Fruit fly (Drosophila melanogaster) whole organism, embryonic: Measurements from ENCODE around the gene L2HGDH.

Experiments used
- ATbp ChIP-seq: fragments of 200-800 bp; sonication (Bioruptor generic); optimal IDR thresholded peaks from 2 replicates; lab custom pipeline; 2017; ENCODE audit warnings: missing biosample characterization, mild to moderate bottlenecking, missing genetic modification characterization, missing genetic modification reagents
- Asciz ChIP-seq: fragments of 200-800 bp; sonication (Bioruptor generic); optimal IDR thresholded peaks from 2 replicates; lab custom pipeline; 2017; ENCODE audit warnings: missing biosample characterization, mild to moderate bottlenecking, missing genetic modification characterization, missing genetic modification reagents
- CG10431 ChIP-seq: fragments of 200-800 bp; sonication (Bioruptor generic); optimal IDR thresholded peaks from 3 replicates; lab custom pipeline; 2018; ENCODE audit warnings: missing biosample characterization, mild to moderate bottlenecking, missing genetic modification characterization
- CG11560 ChIP-seq: fragments of 200-800 bp; sonication (Bioruptor generic); IDR thresholded peaks from 3 replicates; pipeline ENCODE4 v1.3.6; 2022; ENCODE audit warnings: missing biosample characterization, missing genetic modification characterization
- CG12104 ChIP-seq: fragments of 200-800 bp; sonication (Bioruptor generic); optimal IDR thresholded peaks from 3 replicates; lab custom pipeline; 2016; ENCODE audit warnings: missing biosample characterization, missing genetic modification characterization
- CG12391 ChIP-seq: fragments of 200-800 bp; sonication (Bioruptor generic); optimal IDR thresholded peaks from 3 replicates; lab custom pipeline; 2018; ENCODE audit warnings: missing biosample characterization, mild to moderate bottlenecking, missing genetic modification characterization, moderate library complexity
- CG12659 ChIP-seq: fragments of 200-800 bp; sonication (Bioruptor generic); optimal IDR thresholded peaks from 3 replicates; lab custom pipeline; 2017; ENCODE audit warnings: mild to moderate bottlenecking, missing biosample characterization, missing genetic modification reagents, missing genetic modification characterization
- CG12942 ChIP-seq: fragments of 200-800 bp; sonication (Bioruptor generic); optimal IDR thresholded peaks from 3 replicates; lab custom pipeline; 2016; ENCODE audit warnings: missing biosample characterization, missing genetic modification characterization
- CG15696 ChIP-seq: fragments of 200-800 bp; sonication (Bioruptor generic); optimal IDR thresholded peaks from 2 replicates; lab custom pipeline; 2019; ENCODE audit warnings: missing biosample characterization, mild to moderate bottlenecking, missing genetic modification characterization, moderate library complexity
- CG1602 ChIP-seq: fragments of 200-800 bp; sonication (Bioruptor generic); optimal IDR thresholded peaks from 3 replicates; lab custom pipeline; 2016; ENCODE audit warnings: missing biosample characterization, missing genetic modification characterization
- CG17385 ChIP-seq: fragments of 200-800 bp; sonication (Bioruptor generic); optimal IDR thresholded peaks from 3 replicates; lab custom pipeline; 2018; ENCODE audit warnings: missing biosample characterization, mild to moderate bottlenecking, missing genetic modification characterization
- CG17802 ChIP-seq: fragments of 200-800 bp; sonication (Bioruptor generic); optimal IDR thresholded peaks from 2 replicates; lab custom pipeline; 2018; ENCODE audit warnings: missing biosample characterization, mild to moderate bottlenecking, missing genetic modification characterization, moderate library complexity
- CG17829 ChIP-seq: fragments of 200-800 bp; optimal IDR thresholded peaks from 2 replicates; lab custom pipeline; 2019; ENCODE audit warnings: missing biosample characterization, mild to moderate bottlenecking, missing genetic modification characterization, moderate library complexity
- CG18011 ChIP-seq: fragments of 200-800 bp; sonication (Bioruptor generic); optimal IDR thresholded peaks from 2 replicates; lab custom pipeline; 2017; ENCODE audit warnings: missing biosample characterization, missing genetic modification characterization, mild to moderate bottlenecking, moderate library complexity, missing genotype
- CG30431 ChIP-seq: fragments of 200-800 bp; sonication (Bioruptor generic); optimal IDR thresholded peaks from 2 replicates; lab custom pipeline; 2017; ENCODE audit warnings: missing biosample characterization, missing genetic modification characterization
- CG31388 ChIP-seq: fragments of 200-800 bp; sonication (Bioruptor generic); optimal IDR thresholded peaks from 2 replicates; lab custom pipeline; 2016; ENCODE audit warnings: missing biosample characterization, missing genetic modification characterization
- CG31441 ChIP-seq: fragments of 200-800 bp; sonication (Bioruptor generic); IDR thresholded peaks from 2 replicates; pipeline ENCODE4 v1.3.6; 2022; ENCODE audit warnings: missing biosample characterization, missing genetic modification characterization
- CG4820 ChIP-seq: fragments of 200-800 bp; sonication (Bioruptor generic); optimal IDR thresholded peaks from 3 replicates; lab custom pipeline; 2016; ENCODE audit warnings: missing biosample characterization, missing genetic modification characterization
- CG6254 ChIP-seq: fragments of 200-800 bp; sonication (Bioruptor generic); optimal IDR thresholded peaks from 3 replicates; lab custom pipeline; 2017; ENCODE audit warnings: mild to moderate bottlenecking, missing biosample characterization, missing genetic modification reagents, missing genetic modification characterization
- CG6689 ChIP-seq: fragments of 200-800 bp; sonication (Bioruptor generic); IDR thresholded peaks from 2 replicates; pipeline ENCODE4 v1.3.6; 2022; ENCODE audit warnings: missing biosample characterization, missing genetic modification characterization
- CG6791 ChIP-seq: fragments of 200-800 bp; sonication (Bioruptor generic); IDR thresholded peaks from 3 replicates; pipeline ENCODE4 v1.3.6; 2022; ENCODE audit warnings: missing biosample characterization, missing genetic modification characterization; ENCODE audit not compliant: partially characterized antibody
- CG8924 ChIP-seq: fragments of 200-800 bp; optimal IDR thresholded peaks from 3 replicates; lab custom pipeline; 2019; ENCODE audit warnings: missing biosample characterization, mild to moderate bottlenecking, missing genetic modification characterization, moderate library complexity
- CoRest ChIP-seq: fragments of 200-800 bp; sonication (Bioruptor generic); optimal IDR thresholded peaks from 3 replicates; lab custom pipeline; 2018; ENCODE audit warnings: missing biosample characterization, mild to moderate bottlenecking, missing genetic modification characterization, moderate library complexity
- D19A ChIP-seq: fragments of 200-800 bp; optimal IDR thresholded peaks from 3 replicates; lab custom pipeline; 2019; ENCODE audit warnings: missing biosample characterization, mild to moderate bottlenecking, missing genetic modification characterization, moderate library complexity
- Fer1 ChIP-seq: fragments of 200-800 bp; sonication (Bioruptor generic); optimal IDR thresholded peaks from 2 replicates; lab custom pipeline; 2017; ENCODE audit warnings: missing biosample characterization, mild to moderate bottlenecking, missing genetic modification characterization
- H2.0 ChIP-seq: fragments of 200-800 bp; sonication (Bioruptor generic); IDR thresholded peaks from 2 replicates; pipeline ENCODE4 v1.3.6; 2022; ENCODE audit warnings: missing biosample characterization, missing genetic modification characterization
- HLH4C ChIP-seq: fragments of 200-800 bp; sonication (Bioruptor generic); IDR thresholded peaks from 3 replicates; pipeline ENCODE4 v1.3.6; 2022; ENCODE audit warnings: missing biosample characterization, missing genetic modification characterization; ENCODE audit not compliant: partially characterized antibody
- Med ChIP-seq: fragments of 200-800 bp; sonication (Bioruptor generic); peaks from one replicate; lab custom pipeline; 2016; ENCODE audit warnings: missing biosample characterization, missing genetic modification characterization, mild to moderate bottlenecking, inconsistent platforms, moderate library complexity
- Ravus ChIP-seq: fragments of 200-800 bp; sonication (Bioruptor generic); IDR thresholded peaks from 2 replicates; pipeline ENCODE4 v1.3.6; 2022; ENCODE audit warnings: missing biosample characterization, missing genetic modification characterization
- Sox100B ChIP-seq: fragments of 200-800 bp; sonication (Bioruptor generic); optimal IDR thresholded peaks from 3 replicates; lab custom pipeline; 2018; ENCODE audit warnings: missing biosample characterization, mild to moderate bottlenecking, missing genetic modification characterization
- Sox102F ChIP-seq: fragments of 200-800 bp; sonication (Bioruptor generic); optimal IDR thresholded peaks from 2 replicates; lab custom pipeline; 2018; ENCODE audit warnings: missing biosample characterization, mild to moderate bottlenecking, missing genetic modification characterization, moderate library complexity
- Vsx1 ChIP-seq: fragments of 200-800 bp; sonication (Bioruptor generic); optimal IDR thresholded peaks from 2 replicates; lab custom pipeline; 2017; ENCODE audit warnings: missing biosample characterization, mild to moderate bottlenecking, missing genetic modification characterization, missing genetic modification reagents
- bcd ChIP-seq: fragments of 200-800 bp; sonication (Bioruptor generic); optimal IDR thresholded peaks from 2 replicates; lab custom pipeline; 2017; ENCODE audit warnings: missing biosample characterization, mild to moderate bottlenecking, missing genetic modification characterization
- br ChIP-seq: fragments of >200 bp; optimal IDR thresholded peaks from 2 replicates; lab custom pipeline; 2017
- fd102C ChIP-seq: fragments of 200-800 bp; sonication (Bioruptor generic); optimal IDR thresholded peaks from 2 replicates; lab custom pipeline; 2018; ENCODE audit warnings: missing biosample characterization, mild to moderate bottlenecking, missing genetic modification characterization, moderate library complexity
- gcm ChIP-seq: fragments of 200-800 bp; sonication (Bioruptor generic); optimal IDR thresholded peaks from 2 replicates; lab custom pipeline; 2019; ENCODE audit warnings: missing biosample characterization, mild to moderate bottlenecking, missing genetic modification characterization, moderate library complexity
- gem ChIP-seq: fragments of 200-800 bp; sonication (Bioruptor generic); optimal IDR thresholded peaks from 2 replicates; lab custom pipeline; 2019; ENCODE audit warnings: missing biosample characterization, mild to moderate bottlenecking, missing genetic modification characterization, moderate library complexity
- gsb-n ChIP-seq: fragments of 200-800 bp; sonication (Bioruptor generic); optimal IDR thresholded peaks from 3 replicates; lab custom pipeline; 2018; ENCODE audit warnings: missing biosample characterization, mild to moderate bottlenecking, missing genetic modification characterization
- nom ChIP-seq: fragments of 200-800 bp; sonication (Bioruptor generic); optimal IDR thresholded peaks from 2 replicates; lab custom pipeline; 2017; ENCODE audit warnings: missing biosample characterization, missing genetic modification characterization, mild to moderate bottlenecking, moderate library complexity, missing genetic modification reagents
- peb ChIP-seq: fragments of 200-800 bp; sonication (Bioruptor generic); IDR thresholded peaks from 2 replicates; pipeline ENCODE4 v1.3.6; 2022; ENCODE audit warnings: missing biosample characterization, missing genetic modification characterization
- phol ChIP-seq: fragments of 200-800 bp; sonication (Bioruptor generic); optimal IDR thresholded peaks from 3 replicates; lab custom pipeline; 2018; ENCODE audit warnings: missing biosample characterization, mild to moderate bottlenecking, missing genetic modification characterization, moderate library complexity
- pros ChIP-seq: fragments of 200-800 bp; sonication (Bioruptor generic); optimal IDR thresholded peaks from 3 replicates; lab custom pipeline; 2019; ENCODE audit warnings: missing biosample characterization, mild to moderate bottlenecking, missing genetic modification characterization, moderate library complexity
- row ChIP-seq: fragments of 200-800 bp; sonication (Bioruptor generic); IDR thresholded peaks from 3 replicates; pipeline ENCODE4 v1.3.6; 2022; ENCODE audit warnings: missing biosample characterization, missing genetic modification characterization
- sens ChIP-seq: fragments of 200-800 bp; sonication (Bioruptor generic); peaks from one replicate; lab custom pipeline; 2016; ENCODE audit warnings: missing biosample characterization, missing genetic modification characterization
- tll ChIP-seq, 2 experiments: fragments of 200-800 bp in 1 of 2; fragments of >200 bp in 1 of 2; sonication (Bioruptor generic) in 1 of 2; optimal IDR thresholded peaks; 2 replicates each; lab custom pipeline; 2017 to 2019; ENCODE audit warnings: missing biosample characterization in 2 of 2, missing genetic modification characterization in 2 of 2, mild to moderate bottlenecking in 1 of 2, moderate library complexity in 1 of 2

Gene L2HGDH

DNA sequence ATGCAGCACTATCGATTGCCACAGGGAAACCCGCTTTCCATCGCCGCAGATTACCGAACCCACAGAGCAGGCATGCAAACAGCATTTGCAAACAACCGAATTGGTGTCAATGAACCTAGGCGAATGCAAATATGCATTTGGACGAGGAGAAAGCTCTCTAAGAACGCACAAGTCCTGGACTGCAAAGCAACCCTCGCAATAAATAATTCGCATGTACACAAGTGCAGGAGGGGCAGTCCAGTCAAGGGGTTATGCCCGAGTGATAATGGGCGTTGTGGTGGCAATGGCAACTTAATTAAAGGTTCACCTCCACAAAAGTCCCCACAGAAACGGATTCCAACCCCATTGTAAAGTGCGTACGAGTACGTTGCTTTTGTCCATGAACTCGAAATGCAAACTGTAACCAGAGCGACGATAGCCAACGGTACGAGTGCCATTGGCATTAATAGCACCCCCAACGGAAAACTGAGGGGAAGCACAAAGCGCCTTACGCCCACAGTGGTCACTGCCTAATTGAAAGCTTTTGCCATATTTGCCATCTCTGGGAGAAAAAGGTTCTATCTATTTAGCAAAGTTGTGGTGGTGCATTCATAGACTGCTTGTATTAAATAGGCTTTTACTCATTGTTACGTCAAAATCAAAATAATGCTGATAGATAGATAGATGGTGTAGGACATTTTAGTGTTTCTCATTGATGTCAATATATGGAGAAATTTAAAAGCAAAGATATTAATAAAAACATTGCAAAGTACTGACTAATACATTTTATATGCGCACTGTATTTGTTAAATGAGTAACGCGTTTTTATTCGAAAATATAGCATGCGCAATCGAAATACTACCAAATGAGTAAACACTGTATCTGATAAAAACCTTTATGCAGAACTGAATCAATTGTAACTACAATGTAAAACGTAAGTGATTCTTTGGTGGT is 8.8 kb upstream of the L2HGDH start (continued):
- TF ChIP-seq HLH4C (GFP tag; lab: Robert Waterston, UW) (no peak), CG6689 (GFP tag; lab: Robert Waterston, UW) (no peak), CG31388 (GFP tag; lab: Kevin White, UChicago) (no peak), Sox100B (GFP tag; lab: Kevin White, UChicago) (no peak), fd102C (GFP tag; lab: Kevin White, UChicago) (no peak), CG6791 (GFP tag; lab: Robert Waterston, UW) (no peak)

DNA sequence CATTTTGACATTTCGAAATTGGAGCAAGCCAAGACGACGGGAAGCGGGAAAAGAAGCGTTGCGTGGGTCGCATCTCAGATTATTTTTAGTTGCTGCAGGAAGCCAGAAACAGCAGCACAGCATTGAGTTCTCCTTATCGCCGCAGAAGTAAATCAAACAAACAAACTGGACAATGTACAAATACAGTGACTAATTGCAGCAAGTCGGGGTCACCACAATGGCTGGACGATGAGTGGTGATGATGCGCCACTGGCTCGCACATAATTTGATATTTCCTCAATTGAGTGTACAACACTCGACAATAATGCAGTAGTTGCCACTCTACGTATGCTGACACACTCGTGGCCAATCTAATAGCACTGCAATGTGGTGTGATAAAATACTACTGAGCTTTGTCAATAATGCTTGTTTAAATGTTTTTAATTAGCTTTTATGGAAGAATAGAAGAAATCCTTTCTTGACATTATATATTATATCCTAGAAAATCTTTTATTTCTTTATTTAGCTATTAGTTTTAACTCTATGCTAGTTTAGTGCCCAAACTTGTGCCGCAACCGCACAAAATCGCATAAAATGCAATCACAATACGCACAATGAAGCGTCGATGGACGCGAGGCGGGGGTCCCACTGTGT is 7.8 kb upstream of the L2HGDH start:
- TF ChIP-seq Vsx1 (peak; percentile 36), CG6254 (GFP tag; lab: Kevin White, UChicago) (no peak), br (lab: Kevin White, UChicago) (no peak), Fer1 (GFP tag; lab: Kevin White, UChicago) (no peak), row (GFP tag; lab: Robert Waterston, UW) (peak; percentile 52), ATbp (GFP tag; lab: Kevin White, UChicago) (peak; percentile 53), CG8924 (peak; percentile 46), H2.0 (GFP tag; lab: Robert Waterston, UW) (peak; percentile 38; the same call in 1 of the 2 replicates), tll (GFP tag; optimal IDR thresholded peaks at IDR 0.05; lab: Kevin White, UChicago) (no peak), CG4820 (GFP tag; lab: Kevin White, UChicago) (peak; percentile 18), CG15696 (tag; lab: Kevin White, UChicago) (peak; percentile 1), CG31441 (GFP tag; lab: Robert Waterston, UW) (peak; percentile 51; the same call in 1 of the 2 replicates), CG17802 (tag; lab: Kevin White, UChicago) (no peak), Sox102F (GFP tag; lab: Kevin White, UChicago) (peak; percentile 69), peb (no peak), CG1602 (GFP tag; lab: Kevin White, UChicago) (peak; percentile 7), CG10431 (GFP tag; lab: Kevin White, UChicago) (peak; percentile 55), Ravus (GFP tag; lab: Robert Waterston, UW) (no peak), sens (GFP tag; lab: Kevin White, UChicago) (peak; percentile 83), bcd (GFP tag; lab: Kevin White, UChicago) (peak; percentile 7), CG12391 (tag; lab: Kevin White, UChicago) (peak; percentile 35), gcm (GFP tag; lab: Kevin White, UChicago) (peak; percentile 43), gem (tag; lab: Kevin White, UChicago) (peak; percentile 69), CG12942 (GFP tag; lab: Kevin White, UChicago) (no peak), D19A (peak; percentile 26), gsb-n (tag; lab: Kevin White, UChicago) (peak; percentile 59), CG12659 (GFP tag; lab: Kevin White, UChicago) (no peak), CoRest (tag; lab: Kevin White, UChicago) (peak; percentile 16), nom (GFP tag; lab: Kevin White, UChicago) (peak; percentile 29), CG17829 (tag; lab: Kevin White, UChicago) (peak; percentile 10), phol (peak; percentile 56), CG18011 (no peak), Asciz (GFP tag; lab: Kevin White, UChicago) (peak; percentile 24), CG30431 (GFP tag; lab: Kevin White, UChicago) (peak; percentile 25), CG17385 (GFP tag; lab: Kevin White, UChicago) (no peak), CG12104 (GFP tag; lab: Kevin White, UChicago) (no peak), pros (peak; percentile 23), Med (GFP tag; lab: Kevin White, UChicago) (peak; percentile 64), CG11560 (no peak)
